Worm (Caenorhabditis elegans) whole organism, midembryonic: ENCODE results near the gene T16G1.3.

Source experiments
- T22C8.4 ChIP-seq: fragments of 200-800 bp; sonication (Bioruptor generic); IDR thresholded peaks from 2 replicates; pipeline ENCODE4 v1.3.6; 2022; ENCODE audit warnings: missing genetic modification characterization, missing compliant biosample characterization
- cog-1 ChIP-seq: sonication (generic microtip); optimal IDR thresholded peaks from 2 replicates; lab custom pipeline; 2016; ENCODE audit warnings: missing genetic modification characterization, missing compliant biosample characterization
- flt-1 ChIP-seq: fragments of 200-800 bp; sonication (Bioruptor generic); IDR thresholded peaks from 2 replicates; pipeline ENCODE4 v1.3.6; 2022; ENCODE audit warnings: missing genetic modification characterization, missing compliant biosample characterization
- klf-2 ChIP-seq: fragments of 200-800 bp; sonication (Bioruptor generic); conservative IDR thresholded peaks from 2 replicates; pipeline ENCODE4 v1.3.6; 2022; ENCODE audit warnings: missing genetic modification reagents, missing genetic modification characterization, missing compliant biosample characterization
- med-1 ChIP-seq: sonication (generic microtip); optimal IDR thresholded peaks from 2 replicates; lab custom pipeline; 2017; ENCODE audit warnings: missing genetic modification characterization, mild to moderate bottlenecking, missing compliant biosample characterization, antibody characterized with exemption, missing genetic modification reagents; ENCODE audit not compliant: insufficient read depth
- ref-1 ChIP-seq: fragments of 200-800 bp; sonication (Bioruptor generic); conservative IDR thresholded peaks from 2 replicates; pipeline ENCODE4 v1.3.6; 2022; ENCODE audit warnings: missing genetic modification reagents, missing genetic modification characterization, missing compliant biosample characterization
- tab-1 ChIP-seq: fragments of 200-800 bp; sonication (Bioruptor generic); IDR thresholded peaks from 2 replicates; pipeline ENCODE4 v1.3.6; 2022; ENCODE audit warnings: missing genetic modification characterization, missing compliant biosample characterization
- ztf-29 ChIP-seq: fragments of 200-800 bp; sonication (Bioruptor generic); IDR thresholded peaks from 2 replicates; pipeline ENCODE4 v1.3.6; 2022; ENCODE audit warnings: missing genetic modification reagents, missing genetic modification characterization, missing compliant biosample characterization

- TF ChIP-seq cog-1 = no peak
- no peak for TF ChIP-seq ref-1
- TF ChIP-seq flt-1 = no peak
- TF ChIP-seq ztf-29 (GFP tag; lab: Robert Waterston, UW) = no peak
- no peak for TF ChIP-seq klf-2 (GFP tag; lab: Robert Waterston, UW)
- no peak for TF ChIP-seq T22C8.4 (GFP tag; lab: Robert Waterston, UW)
- TF ChIP-seq tab-1 (GFP tag; lab: Robert Waterston, UW) = no peak
- TF ChIP-seq med-1 (GFP tag; lab: Kevin White, UChicago) = no peak
Observed at ce11 chrV:12964076-12964475, 19.9 kb upstream of the T16G1.3 start, which contains the start of gene srd-35.
